Fruit fly (Drosophila melanogaster): Measurements from ENCODE around the gene Rim.

The Rim gene

DNA sequence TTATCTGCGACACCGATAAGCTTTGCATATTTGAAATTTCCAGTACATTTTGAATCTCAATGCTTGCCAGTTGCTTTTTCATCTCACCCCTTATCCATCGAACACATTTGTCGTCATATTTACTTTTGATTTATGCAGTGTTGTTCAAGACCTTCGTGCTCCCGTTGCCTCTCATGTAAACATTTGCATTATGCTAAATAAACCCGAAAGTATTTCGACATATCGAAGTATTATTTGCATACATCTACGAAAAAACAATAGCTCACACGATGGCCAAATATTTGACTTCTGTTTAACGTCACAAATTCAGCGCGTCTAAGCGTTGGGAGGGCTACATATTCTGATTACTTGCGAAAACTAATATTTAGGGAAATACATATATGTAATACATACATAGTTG lies 49.6 kb upstream of the Rim start (continued):
- TF ChIP-seq ERR (GFP tag; optimal IDR thresholded peaks at IDR 0.05) (no peak), CG6254 (GFP tag; optimal IDR thresholded peaks at IDR 0.05) (no peak), CG4707 (GFP tag; optimal IDR thresholded peaks at IDR 0.05) (no peak), sim (GFP tag; IDR thresholded peaks at IDR 0.05) (no peak), run (tag; optimal IDR thresholded peaks at IDR 0.05) (no peak), Dip3 (GFP tag; optimal IDR thresholded peaks at IDR 0.05) (no peak), CG12391 (tag; optimal IDR thresholded peaks at IDR 0.05) (no peak), cato (GFP tag; optimal IDR thresholded peaks at IDR 0.05; ENCODE audit: borderline replicate concordance) (no peak), CG11723 (GFP tag; optimal IDR thresholded peaks at IDR 0.05) (no peak), ase (GFP tag; IDR thresholded peaks at IDR 0.05) (no peak), fd102C (GFP tag; optimal IDR thresholded peaks at IDR 0.05) (no peak), Nf-YA (GFP tag; IDR thresholded peaks at IDR 0.05) (no peak), CG7357 (GFP tag; IDR thresholded peaks at IDR 0.05) (no peak), Optix (GFP tag; IDR thresholded peaks at IDR 0.05) (no peak), Max (GFP tag; optimal IDR thresholded peaks at IDR 0.05) (no peak), CG11247 (GFP tag; IDR thresholded peaks at IDR 0.05) (no peak), ab (GFP tag; optimal IDR thresholded peaks at IDR 0.05) (no peak), CG32767 (GFP tag; IDR thresholded peaks at IDR 0.05) (no peak), CG4854 (GFP tag; optimal IDR thresholded peaks at IDR 0.05) (no peak), nerfin-2 (GFP tag; IDR thresholded peaks at IDR 0.05; ENCODE audit: partially characterized antibody) (no peak), CG34422 (GFP tag; IDR thresholded peaks at IDR 0.05) (no peak), CG8388 (GFP tag; optimal IDR thresholded peaks at IDR 0.05) (no peak), CG10565 (GFP tag; optimal IDR thresholded peaks at IDR 0.05) (no peak), CG9727 (GFP tag; optimal IDR thresholded peaks at IDR 0.05) (peak; percentile 47), B-H1 (GFP tag; IDR thresholded peaks at IDR 0.05) (no peak), CG32772 (GFP tag; IDR thresholded peaks at IDR 0.05) (no peak), dpn (GFP tag; optimal IDR thresholded peaks at IDR 0.05) (no peak), NC2β (GFP tag; optimal IDR thresholded peaks at IDR 0.05) (no peak), Atf3 (GFP tag; optimal IDR thresholded peaks at IDR 0.05) (no peak), jing (GFP tag; optimal IDR thresholded peaks at IDR 0.05) (no peak), schlank (tag; optimal IDR thresholded peaks at IDR 0.05) (peak; percentile 62), CG3281 (GFP tag; optimal IDR thresholded peaks at IDR 0.05) (peak; percentile 67), CG6689 (GFP tag; IDR thresholded peaks at IDR 0.05) (no peak), CG43689 (GFP tag; IDR thresholded peaks at IDR 0.05) (no peak), disco-r (GFP tag; optimal IDR thresholded peaks at IDR 0.05) (no peak), CG16815 (GFP tag; optimal IDR thresholded peaks at IDR 0.05) (no peak), Bdp1 (GFP tag; optimal IDR thresholded peaks at IDR 0.05) (no peak), Ets65A (GFP tag) (no peak), kay (GFP tag; optimal IDR thresholded peaks at IDR 0.05) (no peak), cad (GFP tag; optimal IDR thresholded peaks at IDR 0.05) (no peak), al (GFP tag; IDR thresholded peaks at IDR 0.05) (no peak), sens-2 (GFP tag; IDR thresholded peaks at IDR 0.05) (no peak), CG32532 (GFP tag; IDR thresholded peaks at IDR 0.05) (no peak), MBD-R2 (GFP tag; IDR thresholded peaks at IDR 0.05) (no peak), hkb (optimal IDR thresholded peaks at IDR 0.05) (no peak), hkb (GFP tag; IDR thresholded peaks at IDR 0.05) (no peak), Chrac-16 (GFP tag; optimal IDR thresholded peaks at IDR 0.05) (no peak), CG9932 (GFP tag; IDR thresholded peaks at IDR 0.05) (no peak), pzg (GFP tag; optimal IDR thresholded peaks at IDR 0.05) (no peak), maf-S (GFP tag; optimal IDR thresholded peaks at IDR 0.05) (no peak), bcd (GFP tag; optimal IDR thresholded peaks at IDR 0.05) (no peak), CG15601 (tag; optimal IDR thresholded peaks at IDR 0.05) (no peak), CG12299 (tag; optimal IDR thresholded peaks at IDR 0.05) (no peak), CG10543 (GFP tag; optimal IDR thresholded peaks at IDR 0.05) (no peak)
